Worm (Caenorhabditis elegans): ENCODE measurements around the gene F45G2.9.
A peak's percentile ranks its signal among the peaks of the same experiment; 100 is the strongest.

The F45G2.9 gene

DNA sequence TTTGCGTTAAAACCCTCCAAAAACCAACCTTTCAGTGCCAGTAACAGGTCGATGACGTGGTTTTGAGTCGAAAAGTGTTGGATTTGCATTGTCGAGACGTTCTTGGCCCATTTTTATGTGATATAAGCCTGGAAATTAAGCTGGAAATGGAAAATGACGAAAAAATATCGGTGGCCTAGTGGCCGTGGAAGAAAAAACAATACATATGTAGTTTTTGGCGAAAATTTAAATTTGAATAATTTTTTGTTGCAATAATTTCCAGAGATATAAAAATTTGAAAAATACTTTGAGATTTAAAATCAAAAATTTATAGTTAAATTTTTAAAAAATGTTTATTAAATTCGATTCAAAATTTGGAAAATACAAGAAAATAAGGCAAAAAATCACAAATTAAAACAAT is 2.7 kb upstream of the F45G2.9 start, which contains the start of gene ciao-2B:
Gene ciao-2B, minus strand, starts transcription at position 130 of the 400 bp plus-strand sequence.
- no peak for TF ChIP-seq Y116A8C.19 (tag; optimal IDR thresholded peaks at IDR 0.05; ENCODE audit: borderline replicate concordance)
- TF ChIP-seq nhr-90 (tag; optimal IDR thresholded peaks at IDR 0.05; ENCODE audit: poor library complexity): peak; percentile 62
- no peak for TF ChIP-seq fos-1 (tag; optimal IDR thresholded peaks at IDR 0.05)
- no peak for TF ChIP-seq lin-13 (GFP tag; optimal IDR thresholded peaks at IDR 0.05)
- TF ChIP-seq aly-2 (tag; optimal IDR thresholded peaks at IDR 0.05): no peak
- no peak for TF ChIP-seq hlh-4 (tag; optimal IDR thresholded peaks at IDR 0.05)
- no peak for TF ChIP-seq pag-3 (tag; optimal IDR thresholded peaks at IDR 0.05; ENCODE audit: borderline replicate concordance, insufficient read depth)
- TF ChIP-seq egl-27 (tag; optimal IDR thresholded peaks at IDR 0.05): no peak
- TF ChIP-seq zag-1 (tag; optimal IDR thresholded peaks at IDR 0.05): no peak
- TF ChIP-seq nhr-77 (tag; optimal IDR thresholded peaks at IDR 0.05): no peak
- no peak for TF ChIP-seq zip-4 (GFP tag; optimal IDR thresholded peaks at IDR 0.05)
- TF ChIP-seq grh-1 (GFP tag; IDR thresholded peaks at IDR 0.05): no peak
- no peak for TF ChIP-seq unc-86 (tag; optimal IDR thresholded peaks at IDR 0.05)
- no peak for TF ChIP-seq alr-1 (tag; optimal IDR thresholded peaks at IDR 0.05; ENCODE audit: borderline replicate concordance)
- peak in 1 of 3 experiments; percentile 35 for TF ChIP-seq ceh-82 (tag; optimal IDR thresholded peaks at IDR 0.05)
- TF ChIP-seq elt-3 (tag; optimal IDR thresholded peaks at IDR 0.05): no peak
- TF ChIP-seq sptf-1 (tag; optimal IDR thresholded peaks at IDR 0.05): no peak
- no peak for TF ChIP-seq nhr-11 (tag; optimal IDR thresholded peaks at IDR 0.05)
- TF ChIP-seq unc-98 (GFP tag; IDR thresholded peaks at IDR 0.05): peak; percentile 9; the same call in 1 of the 2 replicates
- no peak for TF ChIP-seq nhr-76 (tag; optimal IDR thresholded peaks at IDR 0.05)
- peak; percentile 15 for TF ChIP-seq egl-13 (tag; optimal IDR thresholded peaks at IDR 0.05)
- no peak for TF ChIP-seq unc-130 (tag; optimal IDR thresholded peaks at IDR 0.05)
- no peak for TF ChIP-seq hpl-2 (GFP tag; optimal IDR thresholded peaks at IDR 0.05)
- TF ChIP-seq sup-37 (GFP tag; optimal IDR thresholded peaks at IDR 0.05): no peak
- peak; percentile 29 for TF ChIP-seq snu-23 (GFP tag; optimal IDR thresholded peaks at IDR 0.05)
- TF ChIP-seq nhr-71 (tag; optimal IDR thresholded peaks at IDR 0.05): peak; percentile 58
- no peak for TF ChIP-seq unc-30 (tag; optimal IDR thresholded peaks at IDR 0.05)
- TF ChIP-seq ceh-63 (GFP tag; optimal IDR thresholded peaks at IDR 0.05): no peak
- no peak for TF ChIP-seq elt-2 (tag; optimal IDR thresholded peaks at IDR 0.05)
- TF ChIP-seq ceh-88 (GFP tag; IDR thresholded peaks at IDR 0.05): no peak
- no peak for TF ChIP-seq lin-15B (tag; optimal IDR thresholded peaks at IDR 0.05)
- peak; percentile 5 for TF ChIP-seq fkh-4 (tag; optimal IDR thresholded peaks at IDR 0.05; ENCODE audit: borderline replicate concordance)
- no peak for TF ChIP-seq ceh-8 (GFP tag; optimal IDR thresholded peaks at IDR 0.05)
- TF ChIP-seq fkh-10 (GFP tag; optimal IDR thresholded peaks at IDR 0.05): no peak
- no peak for TF ChIP-seq C16A3.4 (tag; optimal IDR thresholded peaks at IDR 0.05)
- TF ChIP-seq nhr-19 (GFP tag; conservative IDR thresholded peaks at IDR 0.05): no peak
- TF ChIP-seq mab-9 (GFP tag; IDR thresholded peaks at IDR 0.05): no peak
- TF ChIP-seq pax-3 (tag; optimal IDR thresholded peaks at IDR 0.05): no peak
- TF ChIP-seq fkh-8 (tag; optimal IDR thresholded peaks at IDR 0.05): no peak
- TF ChIP-seq skn-1 (tag; optimal IDR thresholded peaks at IDR 0.05): peak; percentile 19
- TF ChIP-seq jun-1 (tag; optimal IDR thresholded peaks at IDR 0.05): no peak
- TF ChIP-seq dsc-1 (tag; optimal IDR thresholded peaks at IDR 0.05): peak; percentile 52
- peak; percentile 76 for TF ChIP-seq lir-3 (tag; optimal IDR thresholded peaks at IDR 0.05; ENCODE audit: poor library complexity)
- no peak for TF ChIP-seq C34B4.2 (tag; optimal IDR thresholded peaks at IDR 0.05)
- TF ChIP-seq ama-1 (optimal IDR thresholded peaks at IDR 0.05): no peak
- no peak for TF ChIP-seq blmp-1 (tag; optimal IDR thresholded peaks at IDR 0.05)
- TF ChIP-seq mep-1 (tag; optimal IDR thresholded peaks at IDR 0.05): peak; percentile 0
- no peak for TF ChIP-seq nhr-84 (tag; optimal IDR thresholded peaks at IDR 0.05)
- TF ChIP-seq tlp-1 (tag; optimal IDR thresholded peaks at IDR 0.05): no peak
- no peak for TF ChIP-seq rnt-1 (tag; optimal IDR thresholded peaks at IDR 0.05)
- TF ChIP-seq lin-39 (tag; optimal IDR thresholded peaks at IDR 0.05): peak; percentile 20
- TF ChIP-seq lin-14 (GFP tag; optimal IDR thresholded peaks at IDR 0.05): no peak
- no peak for TF ChIP-seq aha-1 (tag; optimal IDR thresholded peaks at IDR 0.05)

Measured in whole organism, L1 larva.